Worm (Caenorhabditis elegans) whole organism, young adult: ENCODE measurements around the gene C54C6.4.

ENCODE experiments used
- ceh-79 ChIP-seq: sonication (generic microtip); optimal IDR thresholded peaks from 2 replicates; lab custom pipeline; 2017; ENCODE audit warnings: mild to moderate bottlenecking, missing genetic modification characterization, missing compliant biosample characterization
- dox-1 ChIP-seq: fragments of 200-800 bp; sonication (Bioruptor generic); IDR thresholded peaks from 2 replicates; pipeline ENCODE4 v1.3.6; 2022; ENCODE audit warnings: missing genetic modification reagents, missing genetic modification characterization, missing compliant biosample characterization
- hmg-20 ChIP-seq: fragments of 200-800 bp; sonication (Bioruptor generic); IDR thresholded peaks from 2 replicates; pipeline ENCODE4 v1.3.6; 2022; ENCODE audit warnings: missing genetic modification reagents, missing genetic modification characterization, missing compliant biosample characterization
- madf-8 ChIP-seq: fragments of 200-800 bp; sonication (Bioruptor generic); conservative IDR thresholded peaks from 2 replicates; pipeline ENCODE4 v1.3.6; 2022; ENCODE audit warnings: missing genetic modification reagents, missing genetic modification characterization, missing compliant biosample characterization
- mel-28 ChIP-seq: sonication (generic microtip); optimal IDR thresholded peaks from 2 replicates; lab custom pipeline; 2016; ENCODE audit warnings: borderline replicate concordance, mild to moderate bottlenecking, missing genetic modification characterization, missing compliant biosample characterization
- nhr-90 ChIP-seq: sonication (generic microtip); optimal IDR thresholded peaks from 2 replicates; lab custom pipeline; 2016; ENCODE audit warnings: missing genotype, mild to moderate bottlenecking, missing genetic modification characterization, missing compliant biosample characterization
- sptf-2 ChIP-seq: fragments of 200-800 bp; sonication (Bioruptor generic); optimal IDR thresholded peaks from 2 replicates; lab custom pipeline; 2018; ENCODE audit warnings: mild to moderate bottlenecking, missing genetic modification characterization, missing compliant biosample characterization

DNA sequence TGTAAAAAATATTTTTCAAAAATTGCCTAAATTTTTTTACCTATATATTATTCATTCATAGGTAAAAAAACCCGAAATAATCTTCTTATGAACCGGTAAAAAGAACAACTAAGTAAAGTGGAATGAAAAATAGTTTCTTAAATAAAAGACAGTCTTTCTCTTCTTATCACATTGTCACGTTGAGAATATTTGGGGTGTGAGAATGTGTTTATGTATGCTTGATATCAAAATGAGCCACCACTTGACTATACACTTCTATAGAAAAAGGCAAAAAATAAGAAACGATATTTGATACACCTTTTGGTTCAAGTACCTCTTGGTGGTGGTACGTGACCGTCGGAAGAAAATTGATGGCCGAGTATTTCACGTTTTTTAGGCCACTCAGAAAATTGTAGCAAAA is 33.9 kb upstream of the C54C6.4 start, which contains the start of gene hmit-1.3:
- no peak for TF ChIP-seq sptf-2 (GFP tag; lab: Kevin White, UChicago)
- TF ChIP-seq ceh-79 (tag; lab: Kevin White, UChicago): no peak
- no peak for TF ChIP-seq mel-28 (tag; lab: Kevin White, UChicago)
- TF ChIP-seq hmg-20 (GFP tag; lab: Robert Waterston, UW): no peak
- no peak for TF ChIP-seq dox-1 (GFP tag; lab: Robert Waterston, UW)
- no peak for TF ChIP-seq madf-8 (GFP tag; lab: Robert Waterston, UW)
- TF ChIP-seq nhr-90 (tag; lab: Kevin White, UChicago): no peak
